Fruit fly (Drosophila melanogaster) whole organism, prepupa: ENCODE results near the gene Ubi-p63E.

Source experiments
- Blimp-1 ChIP-seq: fragments of 200-800 bp; sonication (Bioruptor generic); optimal IDR thresholded peaks from 3 replicates; lab custom pipeline; 2017; ENCODE audit warnings: missing biosample characterization, missing genetic modification characterization, mild to moderate bottlenecking, moderate library complexity, missing genetic modification reagents
- CG4318 ChIP-seq: fragments of 200-800 bp; sonication (Bioruptor generic); optimal IDR thresholded peaks from 3 replicates; lab custom pipeline; 2017; ENCODE audit warnings: missing biosample characterization, mild to moderate bottlenecking, missing genetic modification characterization
- CG6854 ChIP-seq: fragments of 200-800 bp; sonication (Bioruptor generic); optimal IDR thresholded peaks from 2 replicates; lab custom pipeline; 2017; ENCODE audit warnings: missing biosample characterization, mild to moderate bottlenecking, missing genetic modification characterization
- Hr38 ChIP-seq: sonication (Bioruptor generic); optimal IDR thresholded peaks from 2 replicates; lab custom pipeline; 2016; ENCODE audit warnings: missing biosample characterization, missing genetic modification characterization
- Hr4 ChIP-seq: fragments of 200-800 bp; sonication (Bioruptor generic); optimal IDR thresholded peaks from 3 replicates; lab custom pipeline; 2016; ENCODE audit warnings: missing biosample characterization, missing genetic modification characterization

DNA sequence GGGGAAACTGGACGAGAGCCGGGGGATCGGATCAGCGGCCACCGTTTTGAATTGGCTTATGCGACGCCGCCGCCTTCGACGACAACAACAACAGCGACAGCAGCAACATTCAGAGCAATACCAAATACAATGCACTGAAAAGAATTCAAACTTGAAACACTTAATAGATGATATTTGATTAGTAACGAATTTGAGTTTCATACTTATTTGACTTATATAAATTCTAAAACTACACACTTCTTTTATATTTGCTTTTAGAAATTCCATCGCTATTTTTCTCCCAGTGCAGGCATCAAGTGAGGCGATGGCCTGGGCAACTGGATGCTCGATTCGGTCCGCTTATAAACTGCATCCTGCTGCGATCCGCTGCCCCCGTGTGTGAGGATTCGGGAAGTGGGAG lies 35.0 kb downstream of the Ubi-p63E start:
- TF ChIP-seq Blimp-1 (GFP tag; lab: Kevin White, UChicago) (no peak), CG4318 (GFP tag; lab: Kevin White, UChicago) (peak; percentile 13), Hr4 (GFP tag; lab: Kevin White, UChicago) (peak; percentile 64), CG6854 (GFP tag; lab: Kevin White, UChicago) (no peak), Hr38 (GFP tag; lab: Kevin White, UChicago) (no peak)
